Worm (Caenorhabditis elegans): ENCODE measurements around the gene srh-74.

The srh-74 gene

ce11 chrV:11009124-11009524 lies 39.5 kb downstream of the srh-74 start:
- TF ChIP-seq madf-10 (tag; optimal IDR thresholded peaks at IDR 0.05) (peak; percentile 13), D2030.7 (GFP tag; IDR thresholded peaks at IDR 0.05) (no peak), Y53G8AR.9 (GFP tag; conservative IDR thresholded peaks at IDR 0.05) (no peak), unc-62 (GFP tag; optimal IDR thresholded peaks at IDR 0.05) (peak; percentile 35), fkh-3 (tag; optimal IDR thresholded peaks at IDR 0.05) (no peak), tbp1 (GFP tag; optimal IDR thresholded peaks at IDR 0.05) (peak; percentile 2), nhr-90 (tag; optimal IDR thresholded peaks at IDR 0.05) (peak; percentile 62), tbx-9 (tag; optimal IDR thresholded peaks at IDR 0.05; ENCODE audit: borderline replicate concordance) (no peak), dox-1 (GFP tag; IDR thresholded peaks at IDR 0.05) (peak; percentile 60), F57A8.1 (GFP tag; optimal IDR thresholded peaks at IDR 0.05) (no peak), nhr-80 (tag; optimal IDR thresholded peaks at IDR 0.05) (peak; percentile 99), nfya-2 (GFP tag; IDR thresholded peaks at IDR 0.05) (no peak), ztf-6 (GFP tag; IDR thresholded peaks at IDR 0.05) (no peak), lin-40 (tag; optimal IDR thresholded peaks at IDR 0.05) (peak; percentile 4), ztf-22 (GFP tag; optimal IDR thresholded peaks at IDR 0.05) (peak; percentile 89), cebp-1 (GFP tag; IDR thresholded peaks at IDR 0.05) (no peak), cebp-1 (tag; optimal IDR thresholded peaks at IDR 0.05) (peak; percentile 22), atf-7 (tag; optimal IDR thresholded peaks at IDR 0.05) (peak; percentile 69), snpc-1.3 (tag; optimal IDR thresholded peaks at IDR 0.05; ENCODE audit: insufficient read depth) (no peak), sea-2 (GFP tag; IDR thresholded peaks at IDR 0.05) (no peak), F22D6.2 (tag; optimal IDR thresholded peaks at IDR 0.05) (peak; percentile 8), aptf-3 (GFP tag; IDR thresholded peaks at IDR 0.05) (no peak), F39B2.1 (GFP tag; IDR thresholded peaks at IDR 0.05) (no peak), ets-4 (GFP tag; optimal IDR thresholded peaks at IDR 0.05) (peak; percentile 73), let-607 (tag; optimal IDR thresholded peaks at IDR 0.05) (peak in 1 of 2 experiments; percentile 74), pbrm-1 (GFP tag; IDR thresholded peaks at IDR 0.05) (0 out of 2 replicates have a peak, but pooled peaks have one; percentile 7), egl-44 (GFP tag; IDR thresholded peaks at IDR 0.05) (no peak), F33H1.4 (GFP tag; IDR thresholded peaks at IDR 0.05) (no peak), lsy-27 (tag; optimal IDR thresholded peaks at IDR 0.05; ENCODE audit: borderline replicate concordance, insufficient read depth) (no peak)

ce11 chrV:11007651-11008050 lies 40.9 kb downstream of the srh-74 start:
- TF ChIP-seq dox-1 (GFP tag; IDR thresholded peaks at IDR 0.05) (peak; percentile 30; the same call in 1 of the 2 replicates), cebp-1 (GFP tag; IDR thresholded peaks at IDR 0.05) (no peak), cebp-1 (tag; optimal IDR thresholded peaks at IDR 0.05) (peak; percentile 2), nhr-80 (tag; optimal IDR thresholded peaks at IDR 0.05) (peak; percentile 92), bed-1 (GFP tag; IDR thresholded peaks at IDR 0.05) (no peak), mel-28 (tag; optimal IDR thresholded peaks at IDR 0.05; ENCODE audit: borderline replicate concordance) (no peak)

ce11 chrV:11004094-11004493 lies 44.5 kb downstream of the srh-74 start:
- TF ChIP-seq madf-3 (GFP tag; IDR thresholded peaks at IDR 0.05) (no peak), T26A5.8 (tag; optimal IDR thresholded peaks at IDR 0.05) (no peak), cebp-2 (GFP tag; IDR thresholded peaks at IDR 0.05) (no peak), ceh-79 (tag; optimal IDR thresholded peaks at IDR 0.05) (no peak), tlf-1 (GFP tag; optimal IDR thresholded peaks at IDR 0.05) (no peak), tbx-9 (tag; optimal IDR thresholded peaks at IDR 0.05; ENCODE audit: borderline replicate concordance) (no peak), snpc-3.4 (tag; optimal IDR thresholded peaks at IDR 0.05) (no peak), lin-35 (GFP tag; optimal IDR thresholded peaks at IDR 0.05) (no peak), mes-4 (tag; optimal IDR thresholded peaks at IDR 0.05) (no peak), tbp1 (GFP tag; optimal IDR thresholded peaks at IDR 0.05) (no peak), ama-1 (optimal IDR thresholded peaks at IDR 0.05) (no peak), ama-1 (GFP tag; optimal IDR thresholded peaks at IDR 0.05) (no peak), lin-40 (tag; optimal IDR thresholded peaks at IDR 0.05) (no peak), ets-4 (GFP tag; optimal IDR thresholded peaks at IDR 0.05) (no peak)
